Worm (Caenorhabditis elegans): ENCODE data around the gene F55C9.14.

Gene F55C9.14

ce11 chrV:19337333-19337732 is 38.0 kb downstream of the F55C9.14 start:
- TF ChIP-seq flh-1 (GFP tag; optimal IDR thresholded peaks at IDR 0.05) (no peak), nhr-2 (tag; optimal IDR thresholded peaks at IDR 0.05) (no peak), mep-1 (tag; optimal IDR thresholded peaks at IDR 0.05) (no peak), unc-120 (tag; optimal IDR thresholded peaks at IDR 0.05; ENCODE audit: poor library complexity, severe bottlenecking) (no peak), sptf-1 (tag; optimal IDR thresholded peaks at IDR 0.05) (no peak), unc-39 (tag; optimal IDR thresholded peaks at IDR 0.05) (no peak), cnd-1 (tag; optimal IDR thresholded peaks at IDR 0.05) (no peak), tbx-8 (GFP tag; optimal IDR thresholded peaks at IDR 0.05) (no peak), ceh-83 (GFP tag; optimal IDR thresholded peaks at IDR 0.05) (no peak), nhr-12 (tag; optimal IDR thresholded peaks at IDR 0.05) (no peak), lin-13 (tag; optimal IDR thresholded peaks at IDR 0.05) (no peak), M03D4.4 (tag; optimal IDR thresholded peaks at IDR 0.05) (no peak), sem-2 (GFP tag; optimal IDR thresholded peaks at IDR 0.05) (no peak), ces-1 (GFP tag; optimal IDR thresholded peaks at IDR 0.05) (no peak), ham-2 (GFP tag; optimal IDR thresholded peaks at IDR 0.05) (no peak), bed-3 (GFP tag; optimal IDR thresholded peaks at IDR 0.05) (no peak)

Data from whole organism, mixed stage, embryonic.